Fruit fly (Drosophila melanogaster) whole organism, embryonic: ENCODE results near the gene CG13043.
A peak's percentile ranks its signal among the peaks of the same experiment; 100 is the strongest.

Experiments
- B-H2 ChIP-seq: fragments of 200-800 bp; sonication (Bioruptor generic); optimal IDR thresholded peaks from 2 replicates; lab custom pipeline; 2018; ENCODE audit warnings: missing biosample characterization, mild to moderate bottlenecking, missing genetic modification characterization
- Bgb ChIP-seq: fragments of 200-800 bp; sonication (Bioruptor generic); IDR thresholded peaks from 2 replicates; pipeline ENCODE4 v1.3.6; 2022; ENCODE audit warnings: missing biosample characterization, missing genetic modification characterization; ENCODE audit not compliant: partially characterized antibody
- CG10147 ChIP-seq: fragments of 200-800 bp; sonication (Bioruptor generic); optimal IDR thresholded peaks from 2 replicates; lab custom pipeline; 2019; ENCODE audit warnings: missing biosample characterization, mild to moderate bottlenecking, missing genetic modification characterization, moderate library complexity
- CG10366 ChIP-seq: fragments of 200-800 bp; sonication (Bioruptor generic); IDR thresholded peaks from 2 replicates; pipeline ENCODE4 v1.3.6; 2022; ENCODE audit warnings: missing biosample characterization, missing genetic modification characterization
- CG10979 ChIP-seq: fragments of 200-800 bp; sonication (Bioruptor generic); optimal IDR thresholded peaks from 2 replicates; lab custom pipeline; 2018; ENCODE audit warnings: missing biosample characterization, mild to moderate bottlenecking, missing genetic modification characterization, moderate library complexity
- CG12236 ChIP-seq: fragments of 200-800 bp; sonication (Bioruptor generic); optimal IDR thresholded peaks from 2 replicates; lab custom pipeline; 2016; ENCODE audit warnings: missing biosample characterization, missing genetic modification characterization
- CG12769 ChIP-seq: fragments of 200-800 bp; sonication (Bioruptor generic); optimal IDR thresholded peaks from 2 replicates; lab custom pipeline; 2019; ENCODE audit warnings: missing biosample characterization, mild to moderate bottlenecking, missing genetic modification characterization, moderate library complexity
- CG13424 ChIP-seq: fragments of 200-800 bp; sonication (Bioruptor generic); optimal IDR thresholded peaks from 2 replicates; lab custom pipeline; 2019; ENCODE audit warnings: missing biosample characterization, mild to moderate bottlenecking, missing genetic modification characterization, moderate library complexity
- CG13624 ChIP-seq: fragments of 200-800 bp; sonication (Bioruptor generic); optimal IDR thresholded peaks from 2 replicates; lab custom pipeline; 2016; ENCODE audit warnings: missing biosample characterization, missing genetic modification characterization
- CG1529 ChIP-seq: fragments of 200-800 bp; sonication (Bioruptor generic); optimal IDR thresholded peaks from 3 replicates; lab custom pipeline; 2018; ENCODE audit warnings: missing biosample characterization, missing genetic modification characterization
- CG15601 ChIP-seq: fragments of 200-800 bp; sonication (Bioruptor generic); optimal IDR thresholded peaks from 3 replicates; lab custom pipeline; 2019; ENCODE audit warnings: missing biosample characterization, mild to moderate bottlenecking, missing genetic modification characterization, moderate library complexity
- CG1602 ChIP-seq: fragments of 200-800 bp; sonication (Bioruptor generic); optimal IDR thresholded peaks from 3 replicates; lab custom pipeline; 2016; ENCODE audit warnings: missing biosample characterization, missing genetic modification characterization
- CG17568 ChIP-seq: fragments of 200-800 bp; sonication (Bioruptor generic); optimal IDR thresholded peaks from 2 replicates; lab custom pipeline; 2018; ENCODE audit warnings: missing biosample characterization, mild to moderate bottlenecking, missing genetic modification characterization, moderate library complexity
- CG1792 ChIP-seq: fragments of 200-800 bp; sonication (Bioruptor generic); optimal IDR thresholded peaks from 2 replicates; lab custom pipeline; 2016; ENCODE audit warnings: missing biosample characterization, missing genetic modification characterization
- CG32767 ChIP-seq: fragments of 200-800 bp; sonication (Bioruptor generic); IDR thresholded peaks from 2 replicates; pipeline ENCODE4 v1.3.6; 2022; ENCODE audit warnings: missing biosample characterization, missing genetic modification characterization
- CG42726 ChIP-seq: fragments of 200-800 bp; sonication (Bioruptor generic); IDR thresholded peaks from 2 replicates; pipeline ENCODE4 v1.3.6; 2022; ENCODE audit warnings: missing biosample characterization, missing genetic modification characterization; ENCODE audit not compliant: partially characterized antibody
- CG5953 ChIP-seq: fragments of 200-800 bp; sonication (Bioruptor generic); IDR thresholded peaks from 2 replicates; pipeline ENCODE4 v1.3.6; 2022; ENCODE audit warnings: missing biosample characterization, missing genetic modification characterization
- CG7357 ChIP-seq: fragments of 200-800 bp; sonication (Bioruptor generic); IDR thresholded peaks from 3 replicates; pipeline ENCODE4 v1.3.6; 2022; ENCODE audit warnings: missing biosample characterization, missing genetic modification characterization
- CG9215 ChIP-seq: fragments of 200-800 bp; sonication (Bioruptor generic); IDR thresholded peaks from 2 replicates; pipeline ENCODE4 v1.3.6; 2022; ENCODE audit warnings: missing biosample characterization, missing genetic modification characterization
- Chrac-16 ChIP-seq: fragments of 200-800 bp; sonication (Bioruptor generic); optimal IDR thresholded peaks from 3 replicates; lab custom pipeline; 2016; ENCODE audit warnings: missing biosample characterization, missing genetic modification characterization
- Deaf1 ChIP-seq: fragments of 200-800 bp; optimal IDR thresholded peaks from 3 replicates; lab custom pipeline; 2019; ENCODE audit warnings: missing biosample characterization, mild to moderate bottlenecking, missing genetic modification characterization, moderate library complexity
- Dfd ChIP-seq, 2 experiments: fragments of >200 bp; optimal IDR thresholded peaks; 2 replicates each; lab custom pipeline; 2017; ENCODE audit warnings: missing biosample characterization in 2 of 2, missing genetic modification characterization in 2 of 2
- Dip2 ChIP-seq: fragments of 200-800 bp; sonication (Bioruptor generic); IDR thresholded peaks from 2 replicates; pipeline ENCODE4 v1.3.6; 2022; ENCODE audit warnings: missing biosample characterization, missing genetic modification characterization
- Doc2 ChIP-seq: fragments of 200-800 bp; sonication (Bioruptor generic); IDR thresholded peaks from 2 replicates; pipeline ENCODE4 v1.3.6; 2022; ENCODE audit warnings: missing biosample characterization, missing genetic modification characterization
- E2f2 ChIP-seq: fragments of 200-800 bp; sonication (Bioruptor generic); IDR thresholded peaks from 2 replicates; pipeline ENCODE4 v1.3.6; 2022; ENCODE audit warnings: missing biosample characterization, missing genetic modification characterization
- ERR ChIP-seq: fragments of 200-800 bp; sonication (Bioruptor generic); optimal IDR thresholded peaks from 2 replicates; lab custom pipeline; 2016; ENCODE audit warnings: missing biosample characterization, missing genetic modification characterization
- Eip74EF ChIP-seq, 2 experiments: fragments of 200-800 bp in 1 of 2; fragments of >200 bp in 1 of 2; sonication (Bioruptor generic) in 1 of 2; optimal IDR thresholded peaks; 2 replicates each; lab custom pipeline; 2017 to 2019; ENCODE audit warnings: missing biosample characterization in 2 of 2, missing genetic modification characterization in 2 of 2, mild to moderate bottlenecking in 1 of 2, moderate library complexity in 1 of 2
- Ets97D ChIP-seq: fragments of 200-800 bp; sonication (Bioruptor generic); optimal IDR thresholded peaks from 3 replicates; lab custom pipeline; 2016; ENCODE audit warnings: missing biosample characterization, missing genetic modification characterization
- HmgZ ChIP-seq: fragments of 200-800 bp; sonication (Bioruptor generic); optimal IDR thresholded peaks from 2 replicates; lab custom pipeline; 2018; ENCODE audit warnings: missing biosample characterization, mild to moderate bottlenecking, missing genetic modification characterization
- Hmr ChIP-seq: fragments of 200-800 bp; sonication (Bioruptor generic); optimal IDR thresholded peaks from 3 replicates; lab custom pipeline; 2017; ENCODE audit warnings: mild to moderate bottlenecking, missing biosample characterization, missing genetic modification reagents, missing genetic modification characterization
- Lim3 ChIP-seq: fragments of 200-800 bp; sonication (Bioruptor generic); IDR thresholded peaks from 2 replicates; pipeline ENCODE4 v1.3.6; 2022; ENCODE audit warnings: missing biosample characterization, missing genetic modification characterization
- NFAT ChIP-seq: fragments of 200-800 bp; sonication (Bioruptor generic); IDR thresholded peaks from 2 replicates; pipeline ENCODE4 v1.3.6; 2022; ENCODE audit warnings: missing biosample characterization, missing genetic modification characterization
- Nf-YA ChIP-seq: fragments of 200-800 bp; sonication (Bioruptor generic); IDR thresholded peaks from 2 replicates; pipeline ENCODE4 v1.3.6; 2022; ENCODE audit warnings: missing biosample characterization, missing genetic modification characterization
- Poxn ChIP-seq: fragments of 200-800 bp; sonication (Bioruptor generic); IDR thresholded peaks from 2 replicates; pipeline ENCODE4 v1.3.6; 2022; ENCODE audit warnings: missing biosample characterization, missing genetic modification characterization
- Taf1 ChIP-seq: fragments of 200-800 bp; sonication (Bioruptor generic); IDR thresholded peaks from 2 replicates; pipeline ENCODE4 v1.3.6; 2022; ENCODE audit warnings: missing biosample characterization, missing genetic modification characterization
- aop ChIP-seq: fragments of 200-800 bp; sonication (Bioruptor generic); IDR thresholded peaks from 2 replicates; pipeline ENCODE4 v1.3.6; 2022; ENCODE audit warnings: missing biosample characterization, missing genetic modification characterization
- bbx ChIP-seq: fragments of 200-800 bp; sonication (Bioruptor generic); IDR thresholded peaks from 2 replicates; pipeline ENCODE4 v1.3.6; 2022; ENCODE audit warnings: missing biosample characterization, missing genetic modification characterization; ENCODE audit not compliant: partially characterized antibody
- dmrt11E ChIP-seq: fragments of 200-800 bp; sonication (Bioruptor generic); optimal IDR thresholded peaks from 3 replicates; lab custom pipeline; 2018; ENCODE audit warnings: missing biosample characterization, mild to moderate bottlenecking, missing genetic modification characterization, moderate library complexity
- ftz-f1 ChIP-seq: fragments of 200-800 bp; sonication (Bioruptor generic); optimal IDR thresholded peaks from 2 replicates; lab custom pipeline; 2016; ENCODE audit warnings: missing biosample characterization, missing genetic modification characterization
- grau ChIP-seq: fragments of 200-800 bp; optimal IDR thresholded peaks from 3 replicates; lab custom pipeline; 2019; ENCODE audit warnings: missing biosample characterization, mild to moderate bottlenecking, missing genetic modification characterization, moderate library complexity
- gsb ChIP-seq: fragments of 200-800 bp; sonication (Bioruptor generic); IDR thresholded peaks from 2 replicates; pipeline ENCODE4 v1.3.6; 2022; ENCODE audit warnings: missing biosample characterization, missing genetic modification characterization
- knrl ChIP-seq: fragments of 200-800 bp; sonication (Bioruptor generic); IDR thresholded peaks from 3 replicates; pipeline ENCODE4 v1.3.6; 2022; ENCODE audit warnings: missing biosample characterization, missing genetic modification characterization; ENCODE audit not compliant: partially characterized antibody
- peb ChIP-seq: fragments of 200-800 bp; sonication (Bioruptor generic); IDR thresholded peaks from 2 replicates; pipeline ENCODE4 v1.3.6; 2022; ENCODE audit warnings: missing biosample characterization, missing genetic modification characterization
- psq ChIP-seq: fragments of 200-800 bp; sonication (Bioruptor generic); optimal IDR thresholded peaks from 2 replicates; lab custom pipeline; 2017; ENCODE audit warnings: missing biosample characterization, missing genetic modification characterization
- sc ChIP-seq, 3 experiments: fragments of >200 bp in 2 of 3; fragments of 200-800 bp in 1 of 3; sonication (Bioruptor generic) in 1 of 3; optimal IDR thresholded peaks; 2 replicates in 2 of 3; 3 replicates in 1 of 3; lab custom pipeline; 2017; ENCODE audit warnings: mild to moderate bottlenecking in 1 of 3, missing biosample characterization in 1 of 3, missing genetic modification characterization in 1 of 3, missing genetic modification reagents in 1 of 3
- usp ChIP-seq: fragments of >200 bp; optimal IDR thresholded peaks from 2 replicates; lab custom pipeline; 2017; ENCODE audit warnings: missing biosample characterization, missing genetic modification characterization
- vfl ChIP-seq: fragments of 200-800 bp; sonication (Bioruptor generic); optimal IDR thresholded peaks from 2 replicates; lab custom pipeline; 2016; ENCODE audit warnings: missing biosample characterization, missing genetic modification characterization
- wdn ChIP-seq: fragments of 200-800 bp; sonication (Bioruptor generic); IDR thresholded peaks from 2 replicates; pipeline ENCODE4 v1.3.6; 2022; ENCODE audit warnings: missing biosample characterization, missing genetic modification characterization
- yki ChIP-seq: fragments of >200 bp; optimal IDR thresholded peaks from 3 replicates; lab custom pipeline; 2018

Gene CG13043

DNA sequence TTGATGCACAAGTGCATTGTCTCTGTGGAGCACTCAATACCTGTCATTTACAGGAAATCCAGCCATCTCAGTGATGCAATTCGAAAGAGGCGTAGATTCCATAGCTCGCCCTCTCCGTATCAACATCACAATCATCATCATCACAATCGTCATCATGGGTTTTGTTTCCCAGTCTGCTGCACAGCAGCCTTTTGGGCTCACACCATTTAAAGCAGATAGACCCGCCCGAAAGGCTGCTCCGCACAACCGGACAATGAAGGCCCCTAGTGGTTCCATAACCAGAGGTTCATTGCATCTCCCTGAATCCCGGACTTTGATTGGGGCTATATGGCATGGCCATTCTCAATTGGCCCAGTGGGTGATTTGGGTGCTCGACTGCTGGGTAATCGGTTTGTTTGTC lies 29.2 kb upstream of the CG13043 start (continued):
- TF ChIP-seq CG10366 (GFP tag; lab: Robert Waterston, UW), result no peak
- TF ChIP-seq Lim3, result no peak
- peak; percentile 38; the same call in 1 of the 2 replicates for TF ChIP-seq bbx
- TF ChIP-seq Ets97D (GFP tag; lab: Kevin White, UChicago), result no peak
- TF ChIP-seq Chrac-16 (GFP tag; lab: Kevin White, UChicago), result no peak
- TF ChIP-seq CG10979 (tag; lab: Kevin White, UChicago), result no peak
- peak; percentile 46 for TF ChIP-seq CG12769 (tag; lab: Kevin White, UChicago)
- TF ChIP-seq Dfd (GFP tag; optimal IDR thresholded peaks at IDR 0.05; lab: Kevin White, UChicago), result no peak
- no peak for TF ChIP-seq CG1792 (GFP tag; lab: Kevin White, UChicago)
- TF ChIP-seq CG1529 (GFP tag; lab: Kevin White, UChicago), result no peak
- TF ChIP-seq CG13624, result no peak
- peak; percentile 9; the same call in 1 of the 2 replicates for TF ChIP-seq E2f2

DNA sequence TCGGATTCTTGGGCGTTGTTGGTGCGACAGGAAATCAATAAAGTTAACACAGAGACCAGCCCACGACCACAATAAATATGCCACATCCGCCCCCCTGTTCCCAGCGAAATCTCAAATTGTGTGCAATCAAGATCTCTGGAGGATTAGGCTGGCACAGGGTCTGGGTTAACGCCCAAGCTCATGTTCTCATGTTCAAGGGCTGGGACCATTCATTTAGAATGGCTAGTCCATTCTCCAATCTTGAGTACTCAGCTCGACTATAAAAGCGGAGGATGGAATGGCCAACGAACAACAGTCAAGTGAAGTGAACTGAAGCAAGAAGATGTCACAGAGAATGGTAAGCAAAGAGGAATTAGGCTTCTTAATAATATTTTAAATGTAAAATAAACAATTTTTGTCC lies 27.3 kb upstream of the CG13043 start, which contains the start of gene CG13056:
Gene CG13056 (plus strand): TSS at position 301 of the 400 bp plus-strand sequence.
- TF ChIP-seq CG10147 (GFP tag; lab: Kevin White, UChicago) (no peak), CG32767 (GFP tag; lab: Robert Waterston, UW) (no peak), CG15601 (no peak), Nf-YA (GFP tag; lab: Robert Waterston, UW) (no peak), CG42726 (GFP tag; lab: Robert Waterston, UW) (no peak), peb (GFP tag; lab: Robert Waterston, UW) (no peak), vfl (GFP tag; lab: Kevin White, UChicago) (no peak), grau (no peak), HmgZ (tag; lab: Kevin White, UChicago) (no peak), usp (GFP tag; lab: Kevin White, UChicago) (no peak), sc (optimal IDR thresholded peaks at IDR 0.05; lab: Kevin White, UChicago) (no peak), sc (GFP tag; optimal IDR thresholded peaks at IDR 0.05; lab: Kevin White, UChicago) (no peak), dmrt11E (no peak), Poxn (no peak), B-H2 (GFP tag; lab: Kevin White, UChicago) (no peak), CG5953 (GFP tag; lab: Robert Waterston, UW) (no peak)

DNA sequence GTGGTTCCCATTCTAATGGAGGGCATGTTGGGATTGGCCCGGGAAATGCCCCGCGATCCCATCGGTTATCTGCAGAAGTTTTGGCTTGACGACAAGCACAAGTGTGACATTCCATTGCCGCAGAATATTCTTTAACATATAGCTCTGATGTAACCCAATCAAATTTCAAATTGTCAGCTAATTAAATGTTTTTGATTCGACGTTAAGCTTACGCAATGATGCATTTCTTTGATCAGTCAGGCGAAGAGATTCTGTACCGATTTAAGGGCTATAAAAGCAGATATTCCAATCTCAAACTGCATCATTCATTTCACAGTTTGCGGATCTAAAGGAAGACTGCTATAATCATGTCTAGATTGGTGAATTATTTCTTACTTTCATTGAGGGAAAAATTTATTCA lies 26.0 kb upstream of the CG13043 start, which contains the start of gene retinin:
Gene retinin (plus strand): TSS at position 301 of the 400 bp plus-strand sequence.
- TF ChIP-seq Deaf1, result no peak
- TF ChIP-seq ftz-f1 (GFP tag; lab: Kevin White, UChicago), result no peak
- TF ChIP-seq knrl (GFP tag; lab: Robert Waterston, UW), result no peak
- no peak for TF ChIP-seq CG1602 (GFP tag; lab: Kevin White, UChicago)
- TF ChIP-seq CG9215 (GFP tag; lab: Robert Waterston, UW), result no peak
- TF ChIP-seq wdn, result no peak
- TF ChIP-seq aop (GFP tag; lab: Robert Waterston, UW), result no peak
- no peak for TF ChIP-seq psq (GFP tag; lab: Kevin White, UChicago)
- no peak for TF ChIP-seq NFAT (GFP tag; lab: Robert Waterston, UW)

DNA sequence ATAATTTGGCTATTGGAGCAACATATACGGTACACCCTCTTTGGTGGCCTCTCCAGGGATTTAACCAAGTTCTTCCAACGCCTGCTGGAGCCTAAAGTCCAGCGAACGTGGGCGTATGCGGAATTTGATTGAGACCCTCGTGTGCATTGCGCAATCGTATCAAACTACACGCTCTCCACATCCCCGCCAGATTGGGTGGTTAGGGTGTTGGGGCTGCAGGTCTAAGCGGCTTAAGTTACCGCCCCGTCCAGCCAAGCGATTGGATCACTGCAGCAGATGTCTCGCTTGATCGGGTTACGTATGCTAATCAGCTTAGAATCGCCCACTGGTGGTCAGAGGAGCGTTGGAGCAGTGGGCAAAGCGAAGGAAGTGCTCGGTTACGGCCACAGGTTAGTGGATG lies 25.1 kb upstream of the CG13043 start, which contains the start of gene CG33060:
Gene CG33060 (plus strand): TSS at position 301 of the 400 bp plus-strand sequence.
- TF ChIP-seq Doc2 (GFP tag; lab: Robert Waterston, UW) (no peak), CG12236 (GFP tag; lab: Kevin White, UChicago) (no peak), Bgb (GFP tag; lab: Robert Waterston, UW) (no peak), Eip74EF (GFP tag; optimal IDR thresholded peaks at IDR 0.05; lab: Kevin White, UChicago) (no peak), CG13424 (tag; lab: Kevin White, UChicago) (no peak), Deaf1 (no peak), gsb (GFP tag; lab: Robert Waterston, UW) (no peak), CG7357 (no peak), yki (lab: Kevin White, UChicago) (no peak), CG17568 (GFP tag; lab: Kevin White, UChicago) (no peak), Dip2 (GFP tag; lab: Robert Waterston, UW) (no peak), ERR (no peak), Taf1 (no peak), Hmr (GFP tag; lab: Kevin White, UChicago) (no peak)
